Worm (Caenorhabditis elegans): ENCODE measurements around the gene appg-1.
A peak's percentile ranks its signal among the peaks of the same experiment; 100 is the strongest.

appg-1 gene

DNA sequence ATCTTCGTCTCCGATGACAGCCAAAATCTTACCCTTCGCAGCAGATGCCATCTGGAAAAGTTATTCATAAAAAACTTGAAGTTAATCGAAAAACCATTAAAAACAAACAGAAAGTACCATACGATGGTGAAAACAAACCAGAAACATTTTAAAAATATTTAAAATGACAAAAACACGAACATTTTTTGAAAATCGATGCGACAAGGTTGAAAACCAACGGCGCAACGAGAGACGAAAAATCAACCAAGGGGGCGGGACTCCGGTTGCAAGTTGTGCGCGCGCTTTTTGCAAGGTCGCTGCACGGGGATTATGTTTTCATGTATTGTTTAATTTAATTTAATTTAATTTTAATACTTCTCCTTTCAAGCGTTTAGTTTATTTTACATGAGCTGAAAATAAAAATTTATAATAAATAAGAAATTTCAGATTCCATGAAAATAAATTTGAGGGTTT is 22.2 kb upstream of the appg-1 start, which contains the start of gene vha-9 (continued):
- TF ChIP-seq egl-27 (tag; optimal IDR thresholded peaks at IDR 0.05) (no peak), irx-1 (tag; optimal IDR thresholded peaks at IDR 0.05) (peak; percentile 13), ztf-11 (tag; optimal IDR thresholded peaks at IDR 0.05) (peak in 1 of 2 experiments; percentile 59), lin-13 (GFP tag; optimal IDR thresholded peaks at IDR 0.05) (peak; percentile 41), lin-35 (GFP tag; optimal IDR thresholded peaks at IDR 0.05) (peak; percentile 55 to 62), unc-62 (GFP tag; optimal IDR thresholded peaks at IDR 0.05) (no peak), nhr-77 (tag; optimal IDR thresholded peaks at IDR 0.05) (no peak), nhr-85 (tag) (peak; percentile 57), unc-130 (tag; optimal IDR thresholded peaks at IDR 0.05) (peak; percentile 78), elt-2 (tag; optimal IDR thresholded peaks at IDR 0.05) (no peak), C16A3.4 (tag; optimal IDR thresholded peaks at IDR 0.05) (peak; percentile 66), mdl-1 (tag; optimal IDR thresholded peaks at IDR 0.05) (peak in 1 of 2 experiments; percentile 57), fkh-8 (tag; optimal IDR thresholded peaks at IDR 0.05) (peak; percentile 45), pax-3 (tag; optimal IDR thresholded peaks at IDR 0.05) (no peak), nhr-84 (tag; optimal IDR thresholded peaks at IDR 0.05) (no peak), swsn-7 (tag; optimal IDR thresholded peaks at IDR 0.05) (peak; percentile 74), dpl-1 (GFP tag; optimal IDR thresholded peaks at IDR 0.05) (peak; percentile 35 to 72 (median 66)), ztf-4 (tag; optimal IDR thresholded peaks at IDR 0.05) (peak; percentile 26), C04F5.9 (tag; optimal IDR thresholded peaks at IDR 0.05) (peak; percentile 14), aha-1 (tag; optimal IDR thresholded peaks at IDR 0.05) (no peak), fkh-10 (GFP tag; optimal IDR thresholded peaks at IDR 0.05) (no peak), isw-1 (GFP tag; IDR thresholded peaks at IDR 0.05) (peak; percentile 48), ceh-88 (GFP tag; IDR thresholded peaks at IDR 0.05) (peak; percentile 35; the same call in 1 of the 2 replicates), ces-1 (GFP tag; optimal IDR thresholded peaks at IDR 0.05) (peak; percentile 34), lin-39 (tag; optimal IDR thresholded peaks at IDR 0.05) (no peak), nhr-71 (tag; optimal IDR thresholded peaks at IDR 0.05) (peak; percentile 83), C34B4.2 (tag; optimal IDR thresholded peaks at IDR 0.05) (no peak), ceh-82 (tag; optimal IDR thresholded peaks at IDR 0.05) (peak; percentile 44 to 63 (median 61)), nhr-12 (tag; optimal IDR thresholded peaks at IDR 0.05) (no peak), nhr-28 (tag; optimal IDR thresholded peaks at IDR 0.05) (no peak), lin-15B (tag; optimal IDR thresholded peaks at IDR 0.05) (peak; percentile 31), xbp-1 (tag; optimal IDR thresholded peaks at IDR 0.05) (peak; percentile 70), fos-1 (tag; optimal IDR thresholded peaks at IDR 0.05) (no peak), unc-30 (tag; optimal IDR thresholded peaks at IDR 0.05) (no peak), ama-1 (optimal IDR thresholded peaks at IDR 0.05) (no peak), efl-3 (GFP tag; optimal IDR thresholded peaks at IDR 0.05) (no peak), ceh-63 (GFP tag; optimal IDR thresholded peaks at IDR 0.05) (no peak), mep-1 (tag; optimal IDR thresholded peaks at IDR 0.05) (peak; percentile 25), snpc-4 (tag; optimal IDR thresholded peaks at IDR 0.05) (peak; percentile 37), grh-1 (GFP tag; IDR thresholded peaks at IDR 0.05) (peak; percentile 51)

- TF ChIP-seq fkh-8 (tag; optimal IDR thresholded peaks at IDR 0.05) (no peak), snu-23 (GFP tag; optimal IDR thresholded peaks at IDR 0.05) (no peak)
Measured at ce11 chrII:10308726-10309125, 17.1 kb upstream of the appg-1 start, which contains the start of gene gcy-4. Gene gcy-4 (minus strand): TSS chrII:10308826.

DNA sequence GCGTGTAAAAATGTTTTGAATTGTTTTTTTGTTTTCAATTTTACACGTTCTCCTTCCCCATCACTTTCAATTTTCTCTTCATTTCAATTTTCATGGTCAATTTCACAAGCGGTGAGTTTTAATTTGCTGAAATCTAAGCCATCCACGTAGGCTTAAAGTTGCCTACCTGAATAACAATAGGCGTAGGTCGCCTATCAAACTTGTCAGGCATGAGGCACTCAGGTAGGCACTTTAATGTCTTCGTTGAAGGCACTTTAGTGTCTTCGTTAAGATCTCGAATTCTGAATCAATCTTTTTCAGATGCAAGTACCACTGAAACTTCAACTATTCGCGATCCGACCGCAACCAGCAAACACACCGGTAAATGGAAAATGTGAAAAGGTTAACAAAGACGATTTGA is 16.5 kb upstream of the appg-1 start, which contains the start of gene ZK970.8:
Gene ZK970.8 (plus strand): TSS at position 301 of the 400 bp plus-strand sequence.
- TF ChIP-seq fos-1 (tag; optimal IDR thresholded peaks at IDR 0.05) (no peak), nhr-77 (tag; optimal IDR thresholded peaks at IDR 0.05) (no peak), nhr-237 (tag; optimal IDR thresholded peaks at IDR 0.05) (no peak), sup-37 (GFP tag; optimal IDR thresholded peaks at IDR 0.05) (no peak), unc-30 (tag; optimal IDR thresholded peaks at IDR 0.05) (no peak), aly-2 (tag; optimal IDR thresholded peaks at IDR 0.05) (no peak), nhr-20 (tag; optimal IDR thresholded peaks at IDR 0.05) (no peak), ceh-8 (GFP tag; optimal IDR thresholded peaks at IDR 0.05) (no peak), efl-1 (optimal IDR thresholded peaks at IDR 0.05) (no peak), efl-1 (GFP tag; optimal IDR thresholded peaks at IDR 0.05 in 1 of 2) (no peak), elt-2 (tag; optimal IDR thresholded peaks at IDR 0.05) (no peak), nhr-47 (tag; optimal IDR thresholded peaks at IDR 0.05) (no peak), vab-15 (tag; optimal IDR thresholded peaks at IDR 0.05) (no peak), ztf-11 (tag; optimal IDR thresholded peaks at IDR 0.05) (no peak), tlp-1 (tag; optimal IDR thresholded peaks at IDR 0.05) (no peak), lin-14 (GFP tag; optimal IDR thresholded peaks at IDR 0.05) (no peak), ztf-4 (tag; optimal IDR thresholded peaks at IDR 0.05) (no peak), unc-98 (GFP tag; IDR thresholded peaks at IDR 0.05) (no peak)

All from whole organism, L1 larva.